Worm (Caenorhabditis elegans): Measurements from ENCODE around the gene R52.5.
A peak's percentile ranks its signal among the peaks of the same experiment; 100 is the strongest.
"Not testable (repeated sequence)": the region's sequence is repeated elsewhere in the genome, so short reads cannot be mapped to it uniquely, and the experiment has no call there.

The R52.5 gene

ce11 chrII:2109943-2110342, at the start of gene R52.5:
Gene R52.5 (minus strand): TSS chrII:2110043.
- no peak for TF ChIP-seq nhr-237 (tag; optimal IDR thresholded peaks at IDR 0.05)
- TF ChIP-seq blmp-1 (tag; optimal IDR thresholded peaks at IDR 0.05), result no peak

- TF ChIP-seq nhr-2 (tag; optimal IDR thresholded peaks at IDR 0.05); cnd-1 (tag; optimal IDR thresholded peaks at IDR 0.05); flh-1 (GFP tag; optimal IDR thresholded peaks at IDR 0.05): not testable (repeated sequence)
These were observed 43.9 kb upstream of the R52.5 start, which contains the start of gene math-18 for ce11 chrII:2153708-2154107. Gene math-18 (plus strand): TSS chrII:2154008.

ce11 chrII:2152455-2152854, 42.6 kb upstream of the R52.5 start:
- no peak for TF ChIP-seq unc-62 (GFP tag; optimal IDR thresholded peaks at IDR 0.05)
- no peak for TF ChIP-seq ham-2 (GFP tag; optimal IDR thresholded peaks at IDR 0.05)
- no peak for TF ChIP-seq snpc-4 (tag; optimal IDR thresholded peaks at IDR 0.05)
- no peak for TF ChIP-seq mep-1 (tag; optimal IDR thresholded peaks at IDR 0.05)
- no peak for TF ChIP-seq blmp-1 (tag; optimal IDR thresholded peaks at IDR 0.05)
- no peak for TF ChIP-seq mls-2 (tag; optimal IDR thresholded peaks at IDR 0.05)
- TF ChIP-seq ceh-43 (GFP tag; optimal IDR thresholded peaks at IDR 0.05), result no peak
- no peak for TF ChIP-seq nhr-28 (tag; optimal IDR thresholded peaks at IDR 0.05)
- TF ChIP-seq flh-1 (GFP tag; optimal IDR thresholded peaks at IDR 0.05), result no peak
- TF ChIP-seq drap-1 (GFP tag; optimal IDR thresholded peaks at IDR 0.05), result no peak

- peak; percentile 74 for TF ChIP-seq elt-1 (tag; optimal IDR thresholded peaks at IDR 0.05; ENCODE audit: borderline replicate concordance, insufficient read depth)
- no peak for TF ChIP-seq lsy-2 (tag; optimal IDR thresholded peaks at IDR 0.05)
These were observed 40.7 kb upstream of the R52.5 start, which contains the start of the genes C40A11.7 and C40A11.8 for ce11 chrII:2150485-2150985. Gene C40A11.7 (minus strand): TSS chrII:2150585. Gene C40A11.8 (minus strand): TSS chrII:2150935.

- TF ChIP-seq zip-8 (tag; optimal IDR thresholded peaks at IDR 0.05), result no peak
- TF ChIP-seq bed-3 (GFP tag; optimal IDR thresholded peaks at IDR 0.05), result no peak
- TF ChIP-seq blmp-1 (tag; optimal IDR thresholded peaks at IDR 0.05), result no peak
- TF ChIP-seq cnd-1 (tag; optimal IDR thresholded peaks at IDR 0.05), result no peak
- TF ChIP-seq lin-32 (GFP tag; optimal IDR thresholded peaks at IDR 0.05), result no peak
- TF ChIP-seq elt-1 (tag; optimal IDR thresholded peaks at IDR 0.05; ENCODE audit: borderline replicate concordance, insufficient read depth), result no peak
- no peak for TF ChIP-seq mep-1 (tag; optimal IDR thresholded peaks at IDR 0.05)
- TF ChIP-seq drap-1 (GFP tag; optimal IDR thresholded peaks at IDR 0.05), result no peak
- no peak for TF ChIP-seq pha-4 (tag; optimal IDR thresholded peaks at IDR 0.05)
- no peak for TF ChIP-seq unc-39 (tag; optimal IDR thresholded peaks at IDR 0.05)
- TF ChIP-seq unc-120 (tag; optimal IDR thresholded peaks at IDR 0.05; ENCODE audit: poor library complexity, severe bottlenecking), result no peak
- no peak for TF ChIP-seq lin-13 (tag; optimal IDR thresholded peaks at IDR 0.05)
- TF ChIP-seq ceh-39 (tag; optimal IDR thresholded peaks at IDR 0.05), result no peak
- TF ChIP-seq sptf-1 (tag; optimal IDR thresholded peaks at IDR 0.05), result no peak
- TF ChIP-seq ham-2 (GFP tag; optimal IDR thresholded peaks at IDR 0.05), result no peak
- no peak for TF ChIP-seq nhr-12 (tag; optimal IDR thresholded peaks at IDR 0.05)
- no peak for TF ChIP-seq M03D4.4 (tag; optimal IDR thresholded peaks at IDR 0.05)
- no peak for TF ChIP-seq tbx-8 (GFP tag; optimal IDR thresholded peaks at IDR 0.05)
These were observed 37.1 kb upstream of the R52.5 start, which contains the start of gene C40A11.2 for ce11 chrII:2146900-2147375. Gene C40A11.2 (plus strand): TSS chrII:2146950.

ce11 chrII:2145566-2145965, 35.7 kb upstream of the R52.5 start, which contains the start of gene C40A11.6:
Gene C40A11.6 (minus strand): TSS chrII:2145666.
- no peak for TF ChIP-seq hlh-1 (tag; optimal IDR thresholded peaks at IDR 0.05)
- peak; percentile 22 for TF ChIP-seq ceh-39 (tag; optimal IDR thresholded peaks at IDR 0.05)
- no peak for TF ChIP-seq sptf-1 (tag; optimal IDR thresholded peaks at IDR 0.05)
- TF ChIP-seq nhr-12 (tag; optimal IDR thresholded peaks at IDR 0.05), result no peak
- no peak for TF ChIP-seq nhr-237 (tag; optimal IDR thresholded peaks at IDR 0.05)
- no peak for TF ChIP-seq mls-2 (tag; optimal IDR thresholded peaks at IDR 0.05)
- no peak for TF ChIP-seq ceh-43 (GFP tag; optimal IDR thresholded peaks at IDR 0.05)
- no peak for TF ChIP-seq ham-2 (GFP tag; optimal IDR thresholded peaks at IDR 0.05)
- peak; percentile 51 for TF ChIP-seq cnd-1 (tag; optimal IDR thresholded peaks at IDR 0.05)

Data from whole organism, mixed stage, embryonic.